Worm (Caenorhabditis elegans) whole organism, L4/young adult: Measurements from ENCODE around the gene C36C5.12.

Source experiments
- W03F9.2 ChIP-seq: fragments of 150-350 bp; optimal IDR thresholded peaks from 2 replicates; lab custom pipeline; 2014; ENCODE audit warnings: missing biosample characterization, missing genetic modification characterization
- dao-5 ChIP-seq: sonication (generic microtip); optimal IDR thresholded peaks from 2 replicates; lab custom pipeline; 2016; ENCODE audit warnings: missing genotype, missing genetic modification characterization, moderate library complexity, missing compliant biosample characterization
- him-1 ChIP-seq: sonication (generic microtip); optimal IDR thresholded peaks from 2 replicates; lab custom pipeline; 2016; ENCODE audit warnings: missing genotype, missing genetic modification reagents, missing genetic modification characterization, missing compliant biosample characterization

C36C5.12 gene

ce11 chrV:3159252-3159651 is at the start of gene C36C5.12:
Gene C36C5.12 (minus strand): TSS chrV:3159352.
- TF ChIP-seq W03F9.2 (tag; lab: Kevin White, UChicago): no peak
- no peak for TF ChIP-seq him-1 (tag; lab: Kevin White, UChicago)

ce11 chrV:3208940-3209339 is 49.8 kb upstream of the C36C5.12 start:
- TF ChIP-seq him-1 (tag; lab: Kevin White, UChicago) (no peak), W03F9.2 (tag; lab: Kevin White, UChicago) (no peak), dao-5 (tag; lab: Kevin White, UChicago) (no peak)

ce11 chrV:3204433-3204832 is 45.3 kb upstream of the C36C5.12 start:
- TF ChIP-seq him-1 (tag; lab: Kevin White, UChicago) (no peak), dao-5 (tag; lab: Kevin White, UChicago) (no peak), W03F9.2 (tag; lab: Kevin White, UChicago) (no peak)

ce11 chrV:3200323-3200722 is 41.2 kb upstream of the C36C5.12 start, which contains the start of gene K08D9.4:
Gene K08D9.4 (minus strand): TSS chrV:3200423.
- TF ChIP-seq dao-5 (tag; lab: Kevin White, UChicago): no peak
- no peak for TF ChIP-seq him-1 (tag; lab: Kevin White, UChicago)
- TF ChIP-seq W03F9.2 (tag; lab: Kevin White, UChicago): no peak

ce11 chrV:3196832-3197329 is 37.7 kb upstream of the C36C5.12 start, which contains the start of the genes Y73C8B.1 and Y73C8B.5:
Gene Y73C8B.1 (minus strand): TSS chrV:3196882.
Gene Y73C8B.5 (plus strand): TSS chrV:3197268.
- TF ChIP-seq him-1 (tag; lab: Kevin White, UChicago) (no peak), W03F9.2 (tag; lab: Kevin White, UChicago) (no peak), dao-5 (tag; lab: Kevin White, UChicago) (no peak)

- no peak for TF ChIP-seq dao-5 (tag; lab: Kevin White, UChicago)
- TF ChIP-seq him-1 (tag; lab: Kevin White, UChicago): no peak
- TF ChIP-seq W03F9.2 (tag; lab: Kevin White, UChicago): no peak
Measured at ce11 chrV:3195814-3196213, 36.7 kb upstream of the C36C5.12 start.

- TF ChIP-seq dao-5 (tag; lab: Kevin White, UChicago): no peak
- TF ChIP-seq him-1 (tag; lab: Kevin White, UChicago): no peak
- no peak for TF ChIP-seq W03F9.2 (tag; lab: Kevin White, UChicago)
Measured at ce11 chrV:3194952-3195450, 35.8 kb upstream of the C36C5.12 start, which contains the start of gene Y73C8B.2. Gene Y73C8B.2 (minus strand): TSS chrV:3195002.

ce11 chrV:3193091-3193608 is 34.0 kb upstream of the C36C5.12 start, which contains the start of the genes Y73C8B.3 and Y73C8B.9:
Gene Y73C8B.3 (minus strand): TSS chrV:3193237.
Gene Y73C8B.9 (plus strand): TSS chrV:3193558.
- no peak for TF ChIP-seq W03F9.2 (tag; lab: Kevin White, UChicago)
- TF ChIP-seq him-1 (tag; lab: Kevin White, UChicago): no peak
- TF ChIP-seq dao-5 (tag; lab: Kevin White, UChicago): no peak

ce11 chrV:3188043-3188442 is 28.9 kb upstream of the C36C5.12 start, which contains the start of gene lag-2:
Gene lag-2 (plus strand): TSS chrV:3188343.
- no peak for TF ChIP-seq him-1 (tag; lab: Kevin White, UChicago)
- TF ChIP-seq W03F9.2 (tag; lab: Kevin White, UChicago): no peak
- TF ChIP-seq dao-5 (tag; lab: Kevin White, UChicago): no peak

- TF ChIP-seq W03F9.2 (tag; lab: Kevin White, UChicago) (no peak), him-1 (tag; lab: Kevin White, UChicago) (no peak)
Measured at ce11 chrV:3185855-3186254, 26.7 kb upstream of the C36C5.12 start.

- TF ChIP-seq W03F9.2 (tag; lab: Kevin White, UChicago) (no peak), dao-5 (tag; lab: Kevin White, UChicago) (no peak), him-1 (tag; lab: Kevin White, UChicago) (no peak)
Measured at ce11 chrV:3176161-3176560, 17.0 kb upstream of the C36C5.12 start, which contains the start of gene srab-8. Gene srab-8 (plus strand): TSS chrV:3176461.

ce11 chrV:3171625-3172024 is 12.5 kb upstream of the C36C5.12 start:
- TF ChIP-seq him-1 (tag; lab: Kevin White, UChicago) (no peak), dao-5 (tag; lab: Kevin White, UChicago) (no peak), W03F9.2 (tag; lab: Kevin White, UChicago) (no peak)

ce11 chrV:3169838-3170237 is 10.7 kb upstream of the C36C5.12 start, which contains the start of gene srbc-6:
Gene srbc-6 (plus strand): TSS chrV:3170138.
- no peak for TF ChIP-seq W03F9.2 (tag; lab: Kevin White, UChicago)
- TF ChIP-seq dao-5 (tag; lab: Kevin White, UChicago): no peak
- TF ChIP-seq him-1 (tag; lab: Kevin White, UChicago): no peak
